Worm (Caenorhabditis elegans) whole organism, L1 larva: ENCODE measurements around the gene cyl-1.

Experiments used
- C04F5.9 ChIP-seq: sonication (generic microtip); optimal IDR thresholded peaks from 2 replicates; lab custom pipeline; 2016; ENCODE audit warnings: missing genetic modification characterization, missing compliant biosample characterization
- blmp-1 ChIP-seq: fragments of 150-350 bp; optimal IDR thresholded peaks from 2 replicates; lab custom pipeline; 2014; ENCODE audit warnings: missing biosample characterization, missing genetic modification characterization
- elt-2 ChIP-seq: sonication (generic microtip); optimal IDR thresholded peaks from 2 replicates; lab custom pipeline; 2016; ENCODE audit warnings: missing genetic modification characterization, mild to moderate bottlenecking, inconsistent platforms, missing compliant biosample characterization, missing genetic modification reagents
- fkh-10 ChIP-seq: sonication (generic microtip); optimal IDR thresholded peaks from 2 replicates; lab custom pipeline; 2017; ENCODE audit warnings: missing biosample characterization, missing genetic modification reagents, missing genetic modification characterization
- fkh-8 ChIP-seq: sonication (generic microtip); optimal IDR thresholded peaks from 2 replicates; lab custom pipeline; 2016; ENCODE audit warnings: mild to moderate bottlenecking, missing genetic modification characterization, missing compliant biosample characterization
- fos-1 ChIP-seq: fragments of 150-350 bp; optimal IDR thresholded peaks from 2 replicates; lab custom pipeline; 2014; ENCODE audit warnings: missing biosample characterization, missing genetic modification characterization
- mdl-1 ChIP-seq, 2 experiments: fragments of 150-350 bp; optimal IDR thresholded peaks; 2 replicates each; lab custom pipeline; 2014 to 2017; ENCODE audit warnings: missing biosample characterization in 2 of 2, missing genetic modification characterization in 2 of 2, inconsistent platforms in 1 of 2
- mep-1 ChIP-seq: fragments of 150-350 bp; optimal IDR thresholded peaks from 2 replicates; lab custom pipeline; 2014; ENCODE audit warnings: missing biosample characterization, missing genetic modification characterization
- nhr-237 ChIP-seq: fragments of 150-350 bp; optimal IDR thresholded peaks from 2 replicates; lab custom pipeline; 2014; ENCODE audit warnings: missing biosample characterization, missing genetic modification characterization
- nhr-47 ChIP-seq: sonication (generic microtip); optimal IDR thresholded peaks from 2 replicates; lab custom pipeline; 2016; ENCODE audit warnings: mild to moderate bottlenecking, missing genetic modification characterization, moderate library complexity, missing compliant biosample characterization
- nhr-71 ChIP-seq: sonication (generic microtip); optimal IDR thresholded peaks from 2 replicates; lab custom pipeline; 2016; ENCODE audit warnings: mild to moderate bottlenecking, missing genetic modification characterization, moderate library complexity, missing compliant biosample characterization
- unc-86 ChIP-seq: sonication (generic microtip); optimal IDR thresholded peaks from 2 replicates; lab custom pipeline; 2016; ENCODE audit warnings: missing genetic modification characterization, missing compliant biosample characterization
- ztf-4 ChIP-seq: fragments of 150-350 bp; optimal IDR thresholded peaks from 2 replicates; lab custom pipeline; 2014; ENCODE audit warnings: missing biosample characterization, missing genetic modification characterization

DNA sequence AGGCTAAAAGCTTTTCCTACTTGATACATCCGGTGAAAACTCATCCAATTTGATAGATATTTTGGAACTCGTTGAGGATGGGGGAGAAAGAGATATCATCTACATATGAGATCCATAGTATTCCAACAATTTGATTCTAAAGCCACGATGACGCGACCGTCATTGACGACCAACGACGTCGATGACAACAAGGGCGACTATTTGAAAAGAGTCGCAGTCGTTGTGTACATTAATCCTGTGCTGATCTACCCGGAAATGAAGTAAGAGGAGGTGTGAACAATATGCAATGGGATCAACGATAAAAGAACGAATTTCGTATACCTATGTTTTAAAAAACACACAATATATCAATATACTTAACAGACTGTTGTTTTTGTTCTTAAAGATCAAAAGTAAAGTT is 34.6 kb upstream of the cyl-1 start:
- TF ChIP-seq fos-1 = no peak
- no peak for TF ChIP-seq nhr-47 (tag; lab: Kevin White, UChicago)
- no peak for TF ChIP-seq ztf-4 (tag; lab: Kevin White, UChicago)
- peak; percentile 61 for TF ChIP-seq fkh-8 (tag; lab: Kevin White, UChicago)
- no peak for TF ChIP-seq fkh-10 (GFP tag; lab: Kevin White, UChicago)
- no peak for TF ChIP-seq nhr-237 (tag; lab: Kevin White, UChicago)
- no peak for TF ChIP-seq C04F5.9 (tag; lab: Kevin White, UChicago)
- no peak for TF ChIP-seq elt-2 (tag; lab: Kevin White, UChicago)
- no peak for TF ChIP-seq nhr-71
- no peak for TF ChIP-seq blmp-1 (tag; lab: Kevin White, UChicago)
- no peak for TF ChIP-seq mep-1 (tag; lab: Kevin White, UChicago)
- TF ChIP-seq mdl-1 (tag; optimal IDR thresholded peaks at IDR 0.05; lab: Kevin White, UChicago) = no peak
- no peak for TF ChIP-seq unc-86 (tag; lab: Kevin White, UChicago)
